Worm (Caenorhabditis elegans): ENCODE measurements around the gene srh-284.

DNA sequence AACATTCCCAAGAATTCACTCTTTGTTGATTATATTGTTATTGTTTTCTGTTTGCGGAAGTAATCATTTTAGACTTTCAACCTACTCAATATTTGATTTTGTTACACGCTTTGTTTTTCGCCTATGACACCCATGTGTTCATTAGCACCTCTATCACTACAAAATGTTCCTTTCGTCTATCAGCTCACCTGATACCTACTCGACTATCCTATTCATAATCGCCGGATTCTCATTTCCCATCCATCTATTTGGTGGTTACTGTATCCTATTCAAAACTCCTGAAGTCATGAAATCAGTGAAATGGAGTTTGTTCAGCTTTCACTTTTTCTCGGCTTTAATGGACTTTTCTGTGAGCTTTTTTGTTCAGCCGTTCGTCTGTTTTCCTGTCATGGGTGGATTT is 38.0 kb downstream of the srh-284 start, which contains the start of gene srh-291:
- TF ChIP-seq F39B2.1 (GFP tag; IDR thresholded peaks at IDR 0.05): no peak
- no peak for TF ChIP-seq egl-18 (GFP tag; IDR thresholded peaks at IDR 0.05)
- TF ChIP-seq unc-62 (GFP tag; optimal IDR thresholded peaks at IDR 0.05): no peak
- no peak for TF ChIP-seq B0035.1 (tag; optimal IDR thresholded peaks at IDR 0.05)
